Fruit fly (Drosophila melanogaster): ENCODE results near the gene CG12316.
A peak's percentile ranks its signal among the peaks of the same experiment; 100 is the strongest.

The CG12316 gene

DNA sequence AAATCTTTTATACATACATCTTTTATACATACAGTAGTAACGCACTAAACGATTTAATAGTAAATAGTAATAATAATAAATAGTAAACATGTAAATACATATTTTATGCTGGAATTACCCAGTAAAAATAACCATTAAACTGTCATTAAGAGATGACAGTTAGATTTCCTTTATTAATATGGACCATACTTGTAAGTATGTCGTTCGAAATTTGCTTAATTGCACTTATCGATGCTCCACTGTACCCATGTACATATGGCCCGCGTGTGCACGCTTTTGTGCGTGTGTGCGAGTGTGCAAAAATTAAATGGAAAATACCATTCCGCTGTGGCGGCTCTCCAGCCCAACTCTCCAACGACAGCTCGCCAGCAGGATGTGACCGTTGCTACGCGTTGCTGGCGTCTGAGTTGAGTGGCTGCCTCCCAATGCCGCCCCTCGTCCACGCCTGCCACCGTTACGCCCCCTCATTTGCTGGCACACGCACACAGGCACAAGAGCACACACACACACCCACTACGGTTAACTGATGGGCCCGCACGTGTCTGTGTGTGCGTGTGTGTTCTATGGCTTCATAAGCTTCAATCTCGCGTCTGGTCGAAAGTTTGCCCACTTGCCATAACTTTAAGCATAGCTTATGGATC lies 33.9 kb downstream of the CG12316 start (continued):
- TF ChIP-seq pan (optimal IDR thresholded peaks at IDR 0.05) (no peak), pan (GFP tag; optimal IDR thresholded peaks at IDR 0.05 in 1 of 2, IDR thresholded peaks at IDR 0.05 in 1 of 2) (peak in 1 of 2 experiments; percentile 37), vvl (GFP tag; IDR thresholded peaks at IDR 0.05) (0 out of 2 replicates have a peak, but pooled peaks have one; percentile 15), pfk (GFP tag; optimal IDR thresholded peaks at IDR 0.05) (no peak), cad (GFP tag; optimal IDR thresholded peaks at IDR 0.05) (no peak), CG6689 (GFP tag; IDR thresholded peaks at IDR 0.05) (peak; percentile 22; the same call in 1 of the 2 replicates), dmrt99B (tag; optimal IDR thresholded peaks at IDR 0.05) (peak; percentile 26), Rfx (GFP tag; IDR thresholded peaks at IDR 0.05) (peak; percentile 36; the same call in 1 of the 2 replicates), Xbp1 (GFP tag; optimal IDR thresholded peaks at IDR 0.05) (peak; percentile 9), ranshi (GFP tag; IDR thresholded peaks at IDR 0.05) (peak; percentile 31; the same call in 1 of the 2 replicates), Usf (GFP tag; optimal IDR thresholded peaks at IDR 0.05) (no peak), grau (tag; optimal IDR thresholded peaks at IDR 0.05) (peak; percentile 78), Ptx1 (GFP tag; IDR thresholded peaks at IDR 0.05) (peak; percentile 30; the same call in 1 of the 2 replicates)

DNA sequence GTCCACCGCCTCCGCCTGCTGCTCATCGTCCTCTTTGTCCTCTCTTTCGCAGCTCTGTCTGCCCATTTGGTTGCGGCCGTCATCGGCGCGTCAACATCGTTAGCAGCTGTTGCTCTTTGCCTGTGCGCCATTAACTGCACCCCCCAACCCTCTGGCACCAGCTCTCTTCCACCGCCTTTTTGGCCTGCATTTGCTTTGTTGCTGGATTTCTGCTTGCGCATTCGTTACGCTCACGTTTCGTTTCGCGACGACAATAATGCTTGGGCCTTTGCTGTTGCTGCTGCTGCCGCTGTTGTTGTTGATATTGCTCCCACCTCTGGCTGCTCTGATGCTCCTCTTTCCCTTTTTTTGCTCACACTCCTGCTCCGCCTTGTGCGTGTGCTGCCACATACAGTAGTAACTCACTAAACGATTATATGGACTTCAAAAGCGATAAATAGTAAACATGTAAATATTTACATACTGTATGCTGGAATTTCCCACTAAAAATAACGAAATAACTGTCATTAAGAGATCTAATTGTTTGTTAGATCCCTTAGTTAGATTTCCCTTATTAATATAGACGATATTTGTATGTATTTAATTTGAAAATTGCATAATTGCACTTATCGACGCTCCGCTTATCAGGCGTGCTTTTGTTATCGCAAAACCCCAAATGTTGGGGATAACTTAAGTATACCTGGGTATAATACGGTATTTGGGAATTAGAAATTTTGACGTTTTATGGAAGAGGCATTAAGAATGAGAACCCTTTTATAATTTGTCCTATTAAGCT lies 34.9 kb downstream of the CG12316 start:
- TF ChIP-seq pnt (GFP tag; optimal IDR thresholded peaks at IDR 0.05) = no peak
- no peak for TF ChIP-seq p53 (GFP tag; optimal IDR thresholded peaks at IDR 0.05)
- peak; percentile 76 for TF ChIP-seq grau (tag; optimal IDR thresholded peaks at IDR 0.05)
- peak; percentile 4 for TF ChIP-seq nmo (GFP tag; optimal IDR thresholded peaks at IDR 0.05)
- TF ChIP-seq Med (GFP tag) = peak; percentile 54
- TF ChIP-seq CG42726 (GFP tag; IDR thresholded peaks at IDR 0.05; ENCODE audit: partially characterized antibody) = no peak
- peak; percentile 28 for TF ChIP-seq CG3163 (GFP tag; optimal IDR thresholded peaks at IDR 0.05)
- TF ChIP-seq Ets65A (GFP tag) = peak; percentile 74
- TF ChIP-seq CG11504 (tag; optimal IDR thresholded peaks at IDR 0.05) = peak; percentile 23
- 0 out of 2 replicates have a peak, but pooled peaks have one; percentile 14 for TF ChIP-seq CG11247 (GFP tag; IDR thresholded peaks at IDR 0.05)
- no peak for TF ChIP-seq Atf-2 (GFP tag; optimal IDR thresholded peaks at IDR 0.05)
- 0 out of 3 replicates have a peak, but pooled peaks have one; percentile 47 for TF ChIP-seq CG2199 (GFP tag; IDR thresholded peaks at IDR 0.05)
- peak; percentile 45; the same call in 1 of the 2 replicates for TF ChIP-seq bbx (GFP tag; IDR thresholded peaks at IDR 0.05; ENCODE audit: partially characterized antibody)
- no peak for TF ChIP-seq CG12236 (GFP tag; optimal IDR thresholded peaks at IDR 0.05)
- TF ChIP-seq sens (GFP tag) = peak; percentile 45
- no peak for TF ChIP-seq chinmo (GFP tag; IDR thresholded peaks at IDR 0.05; ENCODE audit: partially characterized antibody)
- peak; percentile 66 for TF ChIP-seq gsb-n (tag; optimal IDR thresholded peaks at IDR 0.05)
- 0 out of 3 replicates have a peak, but pooled peaks have one; percentile 3 for TF ChIP-seq sr (GFP tag; IDR thresholded peaks at IDR 0.05)
- no peak for TF ChIP-seq pfk (GFP tag; optimal IDR thresholded peaks at IDR 0.05)
- TF ChIP-seq vvl (GFP tag; IDR thresholded peaks at IDR 0.05) = 0 out of 2 replicates have a peak, but pooled peaks have one; percentile 6
- TF ChIP-seq lbe (GFP tag; optimal IDR thresholded peaks at IDR 0.05) = peak; percentile 42
- peak; percentile 8 for TF ChIP-seq zen (tag; optimal IDR thresholded peaks at IDR 0.05)
- TF ChIP-seq abd-A (tag; optimal IDR thresholded peaks at IDR 0.05) = peak; percentile 59
- peak; percentile 5 for TF ChIP-seq CG2712 (tag; optimal IDR thresholded peaks at IDR 0.05)
- TF ChIP-seq row (GFP tag; IDR thresholded peaks at IDR 0.05) = peak; percentile 25; the same call in 1 of the 3 replicates
- TF ChIP-seq Trl (optimal IDR thresholded peaks at IDR 0.05) = peak; percentile 14 to 38
- no peak for TF ChIP-seq Trl (GFP tag; optimal IDR thresholded peaks at IDR 0.05)
- peak; percentile 2 for TF ChIP-seq CG1603 (tag; optimal IDR thresholded peaks at IDR 0.05)
- TF ChIP-seq eyg (GFP tag; optimal IDR thresholded peaks at IDR 0.05) = peak; percentile 10
- TF ChIP-seq bsh (GFP tag; optimal IDR thresholded peaks at IDR 0.05) = peak in 1 of 2 experiments; percentile 15
- peak; percentile 20 for TF ChIP-seq pros (GFP tag; optimal IDR thresholded peaks at IDR 0.05)
- TF ChIP-seq CG10543 (GFP tag; optimal IDR thresholded peaks at IDR 0.05) = peak; percentile 2
- peak in 1 of 2 experiments; percentile 17 for TF ChIP-seq Pdp1 (GFP tag; optimal IDR thresholded peaks at IDR 0.05)
- TF ChIP-seq CG2678 (tag; optimal IDR thresholded peaks at IDR 0.05) = peak; percentile 24
- peak; percentile 20 for TF ChIP-seq Sox102F (GFP tag; optimal IDR thresholded peaks at IDR 0.05)
- peak; percentile 82 for TF ChIP-seq nau (GFP tag; optimal IDR thresholded peaks at IDR 0.05)
